Worm (Caenorhabditis elegans): ENCODE measurements around the gene clec-172.
A peak's percentile ranks its signal among the peaks of the same experiment; 100 is the strongest.

Gene clec-172

DNA sequence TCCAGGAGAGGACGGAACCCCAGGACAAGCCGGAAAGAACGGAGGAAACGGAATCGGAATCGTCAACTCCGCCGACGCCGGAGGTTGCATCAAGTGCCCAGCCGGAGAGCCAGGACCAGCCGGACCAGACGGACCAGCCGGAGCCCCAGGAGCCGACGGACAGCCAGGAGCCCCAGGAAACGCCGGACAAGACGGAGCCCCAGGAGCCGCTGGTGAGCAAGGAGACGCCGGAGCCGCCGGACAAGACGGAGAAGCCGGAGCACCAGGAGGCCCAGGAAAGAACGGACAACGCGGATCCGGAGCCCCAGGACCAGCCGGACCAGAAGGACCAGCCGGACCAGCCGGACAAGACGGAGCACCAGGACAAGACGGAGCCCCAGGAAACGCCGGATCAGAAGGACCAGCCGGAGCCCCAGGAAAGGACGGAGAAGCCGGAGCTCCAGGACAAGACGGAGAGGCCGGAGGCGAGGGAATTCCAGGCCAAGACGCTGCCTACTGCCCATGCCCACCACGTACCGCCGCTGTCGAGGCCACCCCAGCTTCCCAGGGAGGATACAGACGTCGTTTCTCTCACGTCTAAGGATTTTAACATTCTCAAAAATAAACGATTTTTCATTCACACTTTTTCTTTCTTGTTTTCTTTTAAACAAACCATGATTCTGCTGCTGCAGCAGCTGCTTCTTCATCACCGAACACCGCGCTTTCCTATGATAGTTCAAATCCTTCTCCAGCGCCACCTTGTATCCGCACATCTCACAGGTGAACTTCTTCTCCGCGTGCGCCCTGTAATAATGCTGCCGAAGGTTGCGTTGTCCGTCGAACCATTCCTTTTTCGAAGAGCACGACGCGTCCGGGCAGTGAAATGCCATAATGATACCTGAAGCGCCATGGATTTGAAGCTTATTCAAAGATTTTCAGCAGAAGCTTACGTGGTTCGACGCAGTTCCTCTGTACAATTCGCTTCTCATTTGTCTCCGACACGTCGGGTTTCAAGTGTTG lies 33.0 kb upstream of the clec-172 start:
- TF ChIP-seq unc-86 (tag; optimal IDR thresholded peaks at IDR 0.05) = no peak
- no peak for TF ChIP-seq ahr-1 (tag; optimal IDR thresholded peaks at IDR 0.05)
- TF ChIP-seq ceh-45 (GFP tag; IDR thresholded peaks at IDR 0.05) = no peak
- no peak for TF ChIP-seq syd-9 (tag; optimal IDR thresholded peaks at IDR 0.05)
- TF ChIP-seq tbx-7 (tag; optimal IDR thresholded peaks at IDR 0.05) = no peak
- no peak for TF ChIP-seq C08G9.2 (tag; optimal IDR thresholded peaks at IDR 0.05)
- TF ChIP-seq pha-2 (tag; optimal IDR thresholded peaks at IDR 0.05) = no peak
- no peak for TF ChIP-seq lin-11 (tag; optimal IDR thresholded peaks at IDR 0.05)
- TF ChIP-seq ama-1 (optimal IDR thresholded peaks at IDR 0.05) = no peak
- peak; percentile 31 for TF ChIP-seq ztf-16 (tag; optimal IDR thresholded peaks at IDR 0.05)
- no peak for TF ChIP-seq pax-1 (tag; optimal IDR thresholded peaks at IDR 0.05)
- no peak for TF ChIP-seq fax-1 (tag; optimal IDR thresholded peaks at IDR 0.05)
- TF ChIP-seq ceh-18 (tag; optimal IDR thresholded peaks at IDR 0.05) = no peak
- no peak for TF ChIP-seq unc-55 (GFP tag; optimal IDR thresholded peaks at IDR 0.05)
- no peak for TF ChIP-seq nfya-1 (tag; optimal IDR thresholded peaks at IDR 0.05)
- peak; percentile 9 for TF ChIP-seq ceh-14 (tag; optimal IDR thresholded peaks at IDR 0.05)
- TF ChIP-seq T23F11.4 (GFP tag; optimal IDR thresholded peaks at IDR 0.05) = peak; percentile 9
- no peak for TF ChIP-seq fkh-6 (tag; optimal IDR thresholded peaks at IDR 0.05)
- TF ChIP-seq ceh-31 (tag; optimal IDR thresholded peaks at IDR 0.05) = no peak
- no peak for TF ChIP-seq hlh-13 (GFP tag; optimal IDR thresholded peaks at IDR 0.05)
- TF ChIP-seq ceh-6 (GFP tag; optimal IDR thresholded peaks at IDR 0.05) = no peak
- TF ChIP-seq npax-4 (tag; optimal IDR thresholded peaks at IDR 0.05) = no peak
- TF ChIP-seq elt-4 (tag; optimal IDR thresholded peaks at IDR 0.05) = no peak
- no peak for TF ChIP-seq Y22D7AL.16 (tag; optimal IDR thresholded peaks at IDR 0.05)
- no peak for TF ChIP-seq dmd-4 (tag; optimal IDR thresholded peaks at IDR 0.05; ENCODE audit: borderline replicate concordance)
- no peak for TF ChIP-seq pag-3 (tag; optimal IDR thresholded peaks at IDR 0.05; ENCODE audit: borderline replicate concordance)

DNA sequence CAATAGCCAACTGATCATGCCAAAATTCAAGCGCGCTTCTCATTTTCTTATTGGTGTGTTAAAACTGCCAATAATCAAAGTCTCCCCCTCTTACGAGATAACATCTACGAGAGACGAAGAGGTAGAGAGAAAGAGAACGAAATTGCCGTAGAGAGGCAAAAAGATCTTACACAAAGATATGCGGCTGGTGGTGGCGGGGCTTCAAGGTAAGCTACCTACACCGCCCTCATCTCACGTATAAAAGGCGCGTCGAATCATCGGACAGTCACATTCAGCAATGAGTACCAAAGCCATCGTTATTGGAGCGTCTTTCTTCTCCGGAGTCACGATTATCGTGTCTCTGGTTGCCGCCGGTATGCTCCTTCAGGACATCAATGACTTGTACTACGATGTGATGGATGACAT lies 32.0 kb upstream of the clec-172 start, which contains the start of gene col-107:
TSS of gene col-107 (plus strand) at position 265 of the 405 bp plus-strand sequence.
- peak; percentile 7 for TF ChIP-seq nfya-1 (tag; optimal IDR thresholded peaks at IDR 0.05)
- TF ChIP-seq dve-1 (tag; optimal IDR thresholded peaks at IDR 0.05) = peak; percentile 5
- no peak for TF ChIP-seq elt-2 (tag; optimal IDR thresholded peaks at IDR 0.05)

DNA sequence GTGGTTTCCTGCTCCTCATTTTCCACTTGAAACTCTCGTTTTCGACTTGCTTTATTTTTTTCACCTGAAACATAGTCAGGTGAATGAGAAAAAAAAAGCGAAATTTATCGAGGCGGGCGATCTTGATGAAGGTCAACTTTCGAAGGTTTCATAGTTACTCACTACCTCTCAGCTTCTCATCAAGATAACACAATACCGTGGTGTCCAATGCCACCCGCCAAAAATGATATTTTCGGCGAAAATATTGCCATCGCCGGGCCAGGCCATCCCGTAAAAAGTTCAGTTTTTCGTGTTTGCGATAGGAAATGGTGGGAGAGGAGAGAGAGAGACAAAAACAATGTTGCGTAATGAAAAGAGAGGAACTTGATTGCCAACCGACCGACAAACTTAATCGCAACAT lies 30.7 kb upstream of the clec-172 start:
- TF ChIP-seq pax-1 (tag; optimal IDR thresholded peaks at IDR 0.05) (no peak), unc-3 (GFP tag; conservative IDR thresholded peaks at IDR 0.05) (no peak), unc-3 (tag; optimal IDR thresholded peaks at IDR 0.05) (no peak), pqm-1 (tag; optimal IDR thresholded peaks at IDR 0.05) (no peak), fkh-6 (tag; optimal IDR thresholded peaks at IDR 0.05) (no peak), sox-4 (tag; optimal IDR thresholded peaks at IDR 0.05) (no peak), hlh-30 (tag; optimal IDR thresholded peaks at IDR 0.05; ENCODE audit: insufficient read depth) (no peak), ceh-24 (tag; optimal IDR thresholded peaks at IDR 0.05) (no peak), elt-4 (tag; optimal IDR thresholded peaks at IDR 0.05) (no peak), pat-9 (tag; optimal IDR thresholded peaks at IDR 0.05) (no peak), nhr-11 (tag; optimal IDR thresholded peaks at IDR 0.05) (no peak), pha-4 (tag; optimal IDR thresholded peaks at IDR 0.05) (no peak), F13H6.1 (tag; optimal IDR thresholded peaks at IDR 0.05) (no peak), ceh-30 (tag; optimal IDR thresholded peaks at IDR 0.05) (no peak), odd-2 (tag; optimal IDR thresholded peaks at IDR 0.05) (no peak), npax-4 (tag; optimal IDR thresholded peaks at IDR 0.05) (no peak), C38D4.7 (GFP tag; optimal IDR thresholded peaks at IDR 0.05) (no peak), ets-4 (tag; optimal IDR thresholded peaks at IDR 0.05) (no peak), syd-9 (tag; optimal IDR thresholded peaks at IDR 0.05) (no peak)

All from whole organism, late embryonic.